Fruit fly (Drosophila melanogaster): ENCODE results near the gene CG9154.

CG9154 gene

DNA sequence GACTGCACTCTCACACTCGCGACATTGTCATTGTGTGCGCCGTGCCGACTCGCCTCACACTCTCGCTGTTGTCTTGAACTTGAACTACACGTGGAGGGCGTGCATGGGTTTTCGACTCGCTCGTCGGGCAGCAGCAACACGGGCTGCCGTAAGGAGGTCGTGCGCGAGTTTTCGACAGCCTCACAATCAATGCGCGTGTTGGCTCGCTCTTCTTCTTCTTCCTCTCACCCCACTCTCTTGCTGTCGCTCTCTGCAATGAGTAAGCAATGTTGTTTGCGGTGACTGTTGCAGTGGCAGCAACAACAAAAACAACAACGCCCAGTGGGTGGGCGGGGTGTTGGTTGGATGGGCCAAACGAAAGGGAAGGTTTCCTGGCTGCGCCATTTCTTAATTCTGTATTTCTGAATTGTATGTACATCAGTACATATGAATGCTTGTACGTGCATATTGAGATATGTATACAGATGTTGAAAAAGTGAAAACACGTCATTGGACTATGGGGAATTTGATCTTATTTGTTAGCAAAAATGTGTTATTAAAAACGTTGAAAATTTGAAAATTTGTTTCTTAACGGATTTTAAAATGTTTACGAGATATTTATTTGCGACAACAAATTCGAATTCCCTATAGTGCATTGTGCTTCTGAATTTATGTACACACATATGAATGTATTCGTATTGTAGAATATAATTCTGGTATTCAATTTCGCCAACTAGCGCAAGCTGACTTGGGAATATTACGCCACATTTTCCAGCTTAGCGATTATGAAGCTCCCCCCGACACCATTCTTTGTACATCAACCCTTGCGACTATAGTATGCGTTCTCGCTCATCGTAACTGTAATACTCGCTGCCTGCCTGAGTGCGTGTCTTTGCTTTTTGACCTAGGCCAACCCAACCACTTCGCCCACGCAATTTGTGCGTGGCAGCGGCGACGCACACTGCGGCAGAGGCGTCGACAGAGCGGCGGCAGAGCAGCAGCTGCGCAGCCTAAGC lies 18.2 kb upstream of the CG9154 start (continued):
- TF ChIP-seq caup (GFP tag; optimal IDR thresholded peaks at IDR 0.05; ENCODE audit: severe bottlenecking) (peak; percentile 35), Ada2b (GFP tag; IDR thresholded peaks at IDR 0.05) (0 out of 2 replicates have a peak, but pooled peaks have one; percentile 26), CG11247 (GFP tag; IDR thresholded peaks at IDR 0.05) (no peak), CG13296 (GFP tag; optimal IDR thresholded peaks at IDR 0.05) (peak; percentile 2), chn (GFP tag; optimal IDR thresholded peaks at IDR 0.05) (peak; percentile 52), CoRest (tag; optimal IDR thresholded peaks at IDR 0.05) (peak; percentile 0), CG9215 (GFP tag; IDR thresholded peaks at IDR 0.05) (no peak), CG6175 (GFP tag; IDR thresholded peaks at IDR 0.05) (peak; percentile 72; the same call in 1 of the 3 replicates), CG3407 (GFP tag; optimal IDR thresholded peaks at IDR 0.05) (no peak), CG34422 (GFP tag; IDR thresholded peaks at IDR 0.05) (peak; percentile 80; the same call in 2 of the 3 replicates), CG6791 (GFP tag; IDR thresholded peaks at IDR 0.05; ENCODE audit: partially characterized antibody) (peak; percentile 74), vvl (GFP tag; IDR thresholded peaks at IDR 0.05) (peak; percentile 61), onecut (GFP tag; IDR thresholded peaks at IDR 0.05) (peak; percentile 90), dmrt99B (tag; optimal IDR thresholded peaks at IDR 0.05) (peak; percentile 10), Side (GFP tag; optimal IDR thresholded peaks at IDR 0.05) (peak; percentile 44), zfh2 (GFP tag; optimal IDR thresholded peaks at IDR 0.05) (peak; percentile 42), CG12155 (GFP tag; optimal IDR thresholded peaks at IDR 0.05) (peak; percentile 100), CG10979 (tag; optimal IDR thresholded peaks at IDR 0.05) (no peak), CG16815 (GFP tag; optimal IDR thresholded peaks at IDR 0.05) (peak; percentile 20), CG12299 (tag; optimal IDR thresholded peaks at IDR 0.05) (peak; percentile 13), Meics (GFP tag; optimal IDR thresholded peaks at IDR 0.05) (peak; percentile 49), jing (GFP tag; optimal IDR thresholded peaks at IDR 0.05) (no peak), kni (GFP tag; optimal IDR thresholded peaks at IDR 0.05) (peak; percentile 97), ken (GFP tag; IDR thresholded peaks at IDR 0.05) (peak; percentile 46; the same call in 1 of the 3 replicates), BtbVII (GFP tag; optimal IDR thresholded peaks at IDR 0.05) (no peak), cg (GFP tag; optimal IDR thresholded peaks at IDR 0.05) (peak; percentile 91), lov (optimal IDR thresholded peaks at IDR 0.05) (no peak), lov (GFP tag; IDR thresholded peaks at IDR 0.05) (peak; percentile 74; the same call in 1 of the 3 replicates), tap (tag; optimal IDR thresholded peaks at IDR 0.05) (peak; percentile 12), gcm2 (GFP tag; optimal IDR thresholded peaks at IDR 0.05) (no peak), zen (tag; optimal IDR thresholded peaks at IDR 0.05) (peak; percentile 67), CG6813 (GFP tag; optimal IDR thresholded peaks at IDR 0.05) (peak; percentile 42), Ptx1 (GFP tag; IDR thresholded peaks at IDR 0.05) (no peak), phol (tag; optimal IDR thresholded peaks at IDR 0.05) (no peak), CG10209 (GFP tag; optimal IDR thresholded peaks at IDR 0.05) (peak; percentile 0), CG4730 (GFP tag; IDR thresholded peaks at IDR 0.05) (no peak), sens (GFP tag) (peak; percentile 91), crp (GFP tag; optimal IDR thresholded peaks at IDR 0.05) (peak in 1 of 2 experiments; percentile 1), ATbp (GFP tag; optimal IDR thresholded peaks at IDR 0.05) (no peak), Lim3 (GFP tag; IDR thresholded peaks at IDR 0.05) (no peak), lilli (GFP tag; optimal IDR thresholded peaks at IDR 0.05) (peak; percentile 38), unc-4 (GFP tag; IDR thresholded peaks at IDR 0.05; ENCODE audit: partially characterized antibody) (0 out of 2 replicates have a peak, but pooled peaks have one; percentile 38), CkIIα-i1 (GFP tag; IDR thresholded peaks at IDR 0.05) (no peak), Hr3 (GFP tag; optimal IDR thresholded peaks at IDR 0.05) (no peak), PHDP (tag; optimal IDR thresholded peaks at IDR 0.05) (peak; percentile 50), CG17385 (GFP tag; optimal IDR thresholded peaks at IDR 0.05) (peak; percentile 100), CG8478 (optimal IDR thresholded peaks at IDR 0.05) (peak; percentile 90), NFAT (GFP tag; IDR thresholded peaks at IDR 0.05) (peak; percentile 51; the same call in 1 of the 2 replicates)
